Worm (Caenorhabditis elegans) whole organism, L4 larva: ENCODE results near the gene H37A05.4.

Experiments
- D1046.2 ChIP-seq: fragments of 200-800 bp; sonication (Bioruptor generic); IDR thresholded peaks from 2 replicates; pipeline ENCODE4 v1.3.6; 2022; ENCODE audit warnings: missing genetic modification characterization, missing compliant biosample characterization
- T26A8.4 ChIP-seq: fragments of 200-800 bp; sonication (Bioruptor generic); IDR thresholded peaks from 2 replicates; pipeline ENCODE4 v1.3.6; 2022; ENCODE audit warnings: missing genetic modification characterization, missing compliant biosample characterization
- Y48G9A.11 ChIP-seq: fragments of 200-800 bp; sonication (Bioruptor generic); IDR thresholded peaks from 2 replicates; pipeline ENCODE4 v1.3.6; 2022; ENCODE audit warnings: missing genetic modification reagents, missing genetic modification characterization, missing compliant biosample characterization
- Y5F2A.4 ChIP-seq: fragments of 200-800 bp; sonication (Bioruptor generic); optimal IDR thresholded peaks from 2 replicates; lab custom pipeline; 2018; ENCODE audit warnings: mild to moderate bottlenecking, missing genetic modification characterization, missing compliant biosample characterization
- ZK546.5 ChIP-seq, 2 experiments: sonication (generic microtip); optimal IDR thresholded peaks; 2 replicates each; lab custom pipeline; 2017; ENCODE audit warnings: missing biosample characterization in 2 of 2, missing genetic modification characterization in 2 of 2
- aha-1 ChIP-seq: fragments of 150-350 bp; peaks from one replicate; lab custom pipeline; 2014; ENCODE audit warnings: missing biosample characterization, missing genetic modification characterization
- aly-2 ChIP-seq: sonication (generic microtip); optimal IDR thresholded peaks from 2 replicates; lab custom pipeline; 2018; ENCODE audit warnings: missing biosample characterization, missing genetic modification characterization
- ceh-28 ChIP-seq: fragments of 150-350 bp; optimal IDR thresholded peaks from 2 replicates; lab custom pipeline; 2014; ENCODE audit warnings: missing biosample characterization, missing genetic modification reagents, missing genetic modification characterization
- ceh-82 ChIP-seq: sonication (generic microtip); optimal IDR thresholded peaks from 2 replicates; lab custom pipeline; 2017; ENCODE audit warnings: missing biosample characterization, missing genetic modification characterization
- cey-2 ChIP-seq: sonication (generic microtip); optimal IDR thresholded peaks from 3 replicates; lab custom pipeline; 2017; ENCODE audit warnings: missing genetic modification characterization, mild to moderate bottlenecking, missing compliant biosample characterization, antibody characterized with exemption, borderline replicate concordance; ENCODE audit not compliant: insufficient read depth
- daf-16 ChIP-seq, 3 experiments: sonication (generic microtip); optimal IDR thresholded peaks; 2 replicates each; lab custom pipeline; 2016 to 2017; ENCODE audit warnings: missing genetic modification characterization in 3 of 3, missing genetic modification reagents in 3 of 3, mild to moderate bottlenecking in 2 of 3, missing compliant biosample characterization in 2 of 3, missing biosample characterization in 1 of 3, moderate library complexity in 1 of 3
- daf-19 ChIP-seq: fragments of 200-800 bp; sonication (Bioruptor generic); conservative IDR thresholded peaks from 2 replicates; pipeline ENCODE4 v1.3.6; 2022; ENCODE audit warnings: missing genetic modification characterization, missing compliant biosample characterization
- daf-8 ChIP-seq: fragments of 200-800 bp; sonication (Bioruptor generic); IDR thresholded peaks from 2 replicates; pipeline ENCODE4 v1.3.6; 2022; ENCODE audit warnings: missing genetic modification characterization, missing compliant biosample characterization
- dmd-6 ChIP-seq: fragments of 200-800 bp; sonication (Bioruptor generic); IDR thresholded peaks from 2 replicates; pipeline ENCODE4 v1.3.6; 2022; ENCODE audit warnings: missing genetic modification reagents, missing genetic modification characterization, missing compliant biosample characterization
- dpl-1 ChIP-seq: fragments of 150-350 bp; optimal IDR thresholded peaks from 2 replicates; lab custom pipeline; 2014; ENCODE audit warnings: missing biosample characterization, missing genetic modification reagents, missing genetic modification characterization
- duxl-1 ChIP-seq: sonication (generic microtip); optimal IDR thresholded peaks from 2 replicates; lab custom pipeline; 2016; ENCODE audit warnings: mild to moderate bottlenecking, missing genetic modification characterization, moderate library complexity, missing compliant biosample characterization; ENCODE audit not compliant: poor library complexity
- dve-1 ChIP-seq: sonication (generic microtip); optimal IDR thresholded peaks from 2 replicates; lab custom pipeline; 2017; ENCODE audit warnings: antibody characterized with exemption, mild to moderate bottlenecking, missing genetic modification characterization, missing compliant biosample characterization; ENCODE audit not compliant: insufficient read depth
- egl-27 ChIP-seq: sonication (generic microtip); optimal IDR thresholded peaks from 3 replicates; lab custom pipeline; 2017; ENCODE audit warnings: missing biosample characterization, missing genetic modification reagents, missing genetic modification characterization
- egl-43 ChIP-seq: fragments of 200-800 bp; sonication (Bioruptor generic); IDR thresholded peaks from 2 replicates; pipeline ENCODE4 v1.3.6; 2022; ENCODE audit warnings: missing genetic modification reagents, missing genetic modification characterization, missing compliant biosample characterization
- hlh-11 ChIP-seq: fragments of 200-800 bp; sonication (Bioruptor generic); optimal IDR thresholded peaks from 2 replicates; lab custom pipeline; 2018; ENCODE audit warnings: mild to moderate bottlenecking, missing genetic modification characterization, missing compliant biosample characterization
- hlh-30 ChIP-seq: sonication (generic microtip); optimal IDR thresholded peaks from 2 replicates; lab custom pipeline; 2017; ENCODE audit warnings: antibody characterized with exemption, mild to moderate bottlenecking, missing genetic modification characterization, missing compliant biosample characterization; ENCODE audit not compliant: insufficient read depth
- hmg-1.1 ChIP-seq: fragments of 200-800 bp; sonication (Bioruptor generic); IDR thresholded peaks from 2 replicates; pipeline ENCODE4 v1.3.6; 2022; ENCODE audit warnings: missing genetic modification reagents, missing genetic modification characterization, missing compliant biosample characterization
- lim-7 ChIP-seq: fragments of 200-800 bp; sonication (Bioruptor generic); IDR thresholded peaks from 2 replicates; pipeline ENCODE4 v1.3.6; 2022; ENCODE audit warnings: missing genetic modification characterization, missing compliant biosample characterization
- lin-15B ChIP-seq: fragments of 150-350 bp; sonication (generic microtip); optimal IDR thresholded peaks from 3 replicates; lab custom pipeline; 2014; ENCODE audit warnings: missing biosample characterization, missing genetic modification characterization
- lin-38 ChIP-seq: fragments of 200-800 bp; sonication (Bioruptor generic); IDR thresholded peaks from 2 replicates; pipeline ENCODE4 v1.3.6; 2022; ENCODE audit warnings: missing genetic modification reagents, missing genetic modification characterization, missing compliant biosample characterization
- mdl-1 ChIP-seq, 2 experiments: fragments of 150-350 bp in 1 of 2; sonication (generic microtip) in 1 of 2; optimal IDR thresholded peaks; 2 replicates each; lab custom pipeline; 2014 to 2017; ENCODE audit warnings: missing biosample characterization in 2 of 2, missing genetic modification characterization in 2 of 2
- mep-1 ChIP-seq: fragments of 150-350 bp; sonication (generic microtip); optimal IDR thresholded peaks from 3 replicates; lab custom pipeline; 2014; ENCODE audit warnings: missing biosample characterization, missing genetic modification characterization
- mes-2 ChIP-seq: sonication (generic microtip); optimal IDR thresholded peaks from 2 replicates; lab custom pipeline; 2016; ENCODE audit warnings: missing genotype, mild to moderate bottlenecking, missing genetic modification characterization, missing compliant biosample characterization; ENCODE audit not compliant: poor library complexity, severe bottlenecking
- nhr-10 ChIP-seq: fragments of 150-350 bp; optimal IDR thresholded peaks from 2 replicates; lab custom pipeline; 2014; ENCODE audit warnings: missing biosample characterization, missing genetic modification characterization
- nhr-102 ChIP-seq: sonication (generic microtip); optimal IDR thresholded peaks from 2 replicates; lab custom pipeline; 2016; ENCODE audit warnings: mild to moderate bottlenecking, missing genetic modification characterization, moderate library complexity, missing compliant biosample characterization
- nhr-28 ChIP-seq: fragments of 150-350 bp; optimal IDR thresholded peaks from 2 replicates; lab custom pipeline; 2014; ENCODE audit warnings: missing biosample characterization, missing genetic modification characterization
- nhr-76 ChIP-seq: fragments of 150-350 bp; optimal IDR thresholded peaks from 2 replicates; lab custom pipeline; 2014; ENCODE audit warnings: missing biosample characterization, missing genetic modification characterization
- nhr-77 ChIP-seq: fragments of 150-350 bp; optimal IDR thresholded peaks from 2 replicates; lab custom pipeline; 2014; ENCODE audit warnings: missing biosample characterization, missing genetic modification characterization
- pha-4 ChIP-seq, 2 experiments: fragments of 150-350 bp in 1 of 2; fragments of 200-800 bp in 1 of 2; sonication (Bioruptor generic) in 1 of 2; IDR thresholded peaks in 1 of 2; optimal IDR thresholded peaks in 1 of 2; 2 replicates each; pipeline versions ENCODE4 v1.3.6 to Lab custom; 2014 to 2022; ENCODE audit warnings: missing genetic modification characterization in 2 of 2, missing genetic modification reagents in 2 of 2, missing biosample characterization in 1 of 2, missing compliant biosample characterization in 1 of 2
- php-3 ChIP-seq: fragments of 200-800 bp; sonication (Bioruptor generic); IDR thresholded peaks from 2 replicates; pipeline ENCODE4 v1.3.6; 2022; ENCODE audit warnings: missing genetic modification reagents, missing genetic modification characterization, missing compliant biosample characterization
- pqm-1 ChIP-seq: sonication (generic microtip); optimal IDR thresholded peaks from 2 replicates; lab custom pipeline; 2017; ENCODE audit warnings: missing biosample characterization, missing genetic modification characterization
- rbr-2 ChIP-seq: sonication (generic microtip); optimal IDR thresholded peaks from 2 replicates; lab custom pipeline; 2016; ENCODE audit warnings: missing genotype, missing genetic modification characterization, missing compliant biosample characterization
- sdz-12 ChIP-seq: fragments of 200-800 bp; sonication (Bioruptor generic); optimal IDR thresholded peaks from 2 replicates; lab custom pipeline; 2018; ENCODE audit warnings: mild to moderate bottlenecking, missing genetic modification characterization, missing compliant biosample characterization
- set-16 ChIP-seq: fragments of 200-800 bp; sonication (Bioruptor generic); IDR thresholded peaks from 2 replicates; pipeline ENCODE4 v1.3.6; 2022; ENCODE audit warnings: missing genetic modification reagents, missing genetic modification characterization, missing compliant biosample characterization
- tra-1 ChIP-seq: fragments of 200-800 bp; sonication (Bioruptor generic); IDR thresholded peaks from 2 replicates; pipeline ENCODE4 v1.3.6; 2022; ENCODE audit warnings: missing genetic modification reagents, missing genetic modification characterization, missing compliant biosample characterization
- unc-62 ChIP-seq, 3 experiments: fragments of 150-350 bp in 1 of 3; sonication (generic microtip); optimal IDR thresholded peaks in 2 of 3; peaks in 1 of 3; 1 replicate in 1 of 3; 2 replicates in 2 of 3; lab custom pipeline; 2014 to 2017; ENCODE audit warnings: missing biosample characterization in 3 of 3, missing genetic modification characterization in 3 of 3, missing genetic modification reagents in 3 of 3, missing genotype in 1 of 3
- ztf-7 ChIP-seq: fragments of 150-350 bp; optimal IDR thresholded peaks from 2 replicates; lab custom pipeline; 2014; ENCODE audit warnings: missing biosample characterization, missing genetic modification characterization

H37A05.4 gene

ce11 chrV:13666460-13666859, 16.9 kb upstream of the H37A05.4 start:
- no peak for TF ChIP-seq nhr-102 (tag; lab: Kevin White, UChicago)
- no peak for TF ChIP-seq Y5F2A.4 (GFP tag; lab: Kevin White, UChicago)
- no peak for TF ChIP-seq pha-4 (GFP tag; IDR thresholded peaks at IDR 0.05; lab: Robert Waterston, UW)
- no peak for TF ChIP-seq pha-4 (tag; optimal IDR thresholded peaks at IDR 0.05; lab: Kevin White, UChicago)
- peak; percentile 96 for TF ChIP-seq aha-1 (tag; lab: Kevin White, UChicago)
- TF ChIP-seq lim-7 (GFP tag; lab: Robert Waterston, UW), result no peak
- TF ChIP-seq ceh-28, result no peak
- no peak for TF ChIP-seq set-16 (GFP tag; lab: Robert Waterston, UW)
- TF ChIP-seq unc-62 (GFP tag; optimal IDR thresholded peaks at IDR 0.05 in 1 of 2; lab: Kevin White, UChicago), result peak in 1 of 2 experiments; percentile 56
- no peak for TF ChIP-seq unc-62 (tag; optimal IDR thresholded peaks at IDR 0.05; lab: Kevin White, UChicago)
- no peak for TF ChIP-seq nhr-10 (tag; lab: Kevin White, UChicago)
- no peak for TF ChIP-seq ZK546.5 (tag; optimal IDR thresholded peaks at IDR 0.05; lab: Kevin White, UChicago)
- TF ChIP-seq daf-16 (GFP tag; optimal IDR thresholded peaks at IDR 0.05; lab: Kevin White, UChicago), result no peak
- TF ChIP-seq daf-16 (tag; optimal IDR thresholded peaks at IDR 0.05; lab: Kevin White, UChicago), result no peak

ce11 chrV:13665089-13665488, 15.5 kb upstream of the H37A05.4 start, which contains the start of gene rde-12:
Gene rde-12 (plus strand): TSS chrV:13665389.
- TF ChIP-seq php-3, result no peak
- peak; percentile 28 for TF ChIP-seq aha-1 (tag; lab: Kevin White, UChicago)
- TF ChIP-seq egl-27 (tag; lab: Kevin White, UChicago), result no peak
- TF ChIP-seq mep-1 (tag; lab: Kevin White, UChicago), result peak; percentile 4
- no peak for TF ChIP-seq daf-19 (GFP tag; lab: Robert Waterston, UW)
- TF ChIP-seq mes-2 (tag; lab: Kevin White, UChicago), result peak; percentile 3
- TF ChIP-seq nhr-28 (tag; lab: Kevin White, UChicago), result peak; percentile 39
- TF ChIP-seq, all 104 proteins: peak for 4

- TF ChIP-seq tra-1 (GFP tag; lab: Robert Waterston, UW) (no peak), lin-38 (GFP tag; lab: Robert Waterston, UW) (peak; percentile 58), ZK546.5 (tag; optimal IDR thresholded peaks at IDR 0.05; lab: Kevin White, UChicago) (no peak), duxl-1 (tag; lab: Kevin White, UChicago) (peak; percentile 49), nhr-102 (tag; lab: Kevin White, UChicago) (no peak), D1046.2 (GFP tag; lab: Robert Waterston, UW) (0 out of 2 replicates have a peak, but pooled peaks have one; percentile 21), aly-2 (tag; lab: Kevin White, UChicago) (no peak), pqm-1 (tag; lab: Kevin White, UChicago) (peak; percentile 21), pha-4 (GFP tag; IDR thresholded peaks at IDR 0.05; lab: Robert Waterston, UW) (no peak), pha-4 (tag; optimal IDR thresholded peaks at IDR 0.05; lab: Kevin White, UChicago) (no peak), hlh-30 (tag; lab: Kevin White, UChicago) (peak; percentile 37), cey-2 (no peak), T26A8.4 (no peak), hlh-11 (tag; lab: Kevin White, UChicago) (peak; percentile 25), lim-7 (GFP tag; lab: Robert Waterston, UW) (no peak), hmg-1.1 (GFP tag; lab: Robert Waterston, UW) (no peak), Y48G9A.11 (GFP tag; lab: Robert Waterston, UW) (no peak), dve-1 (tag; lab: Kevin White, UChicago) (peak; percentile 41), nhr-77 (tag; lab: Kevin White, UChicago) (peak; percentile 22), daf-8 (GFP tag; lab: Robert Waterston, UW) (no peak), mep-1 (tag; lab: Kevin White, UChicago) (peak; percentile 30), ceh-82 (no peak), ztf-7 (tag; lab: Kevin White, UChicago) (no peak), mes-2 (tag; lab: Kevin White, UChicago) (peak; percentile 54), rbr-2 (tag; lab: Kevin White, UChicago) (peak; percentile 20), dmd-6 (GFP tag; lab: Robert Waterston, UW) (peak; percentile 44), nhr-10 (tag; lab: Kevin White, UChicago) (no peak), egl-43 (GFP tag; lab: Robert Waterston, UW) (0 out of 2 replicates have a peak, but pooled peaks have one; percentile 50), sdz-12 (no peak), daf-16 (GFP tag; optimal IDR thresholded peaks at IDR 0.05; lab: Kevin White, UChicago) (no peak), daf-16 (tag; optimal IDR thresholded peaks at IDR 0.05; lab: Kevin White, UChicago) (peak; percentile 2), lin-15B (tag; lab: Kevin White, UChicago) (peak; percentile 7), nhr-76 (tag; lab: Kevin White, UChicago) (no peak), mdl-1 (tag; optimal IDR thresholded peaks at IDR 0.05; lab: Kevin White, UChicago) (peak in 1 of 2 experiments; percentile 5), dpl-1 (GFP tag; lab: Kevin White, UChicago) (peak; percentile 58)
These were observed 14.8 kb upstream of the H37A05.4 start for ce11 chrV:13664340-13664916.
